Fruit fly (Drosophila melanogaster) whole organism, embryonic: ENCODE results near the gene CG34398.

Source experiments
- B-H2 ChIP-seq: fragments of 200-800 bp; sonication (Bioruptor generic); optimal IDR thresholded peaks from 2 replicates; lab custom pipeline; 2018; ENCODE audit warnings: missing biosample characterization, mild to moderate bottlenecking, missing genetic modification characterization
- Blimp-1 ChIP-seq: fragments of 200-800 bp; sonication (Bioruptor generic); optimal IDR thresholded peaks from 3 replicates; lab custom pipeline; 2018; ENCODE audit warnings: missing biosample characterization, missing genetic modification characterization, mild to moderate bottlenecking, moderate library complexity, missing genetic modification reagents
- C15 ChIP-seq: fragments of 200-800 bp; sonication (Bioruptor generic); IDR thresholded peaks from 3 replicates; pipeline ENCODE4 v1.3.6; 2022; ENCODE audit warnings: missing biosample characterization, missing genetic modification characterization
- CG10274 ChIP-seq: fragments of 200-800 bp; sonication (Bioruptor generic); optimal IDR thresholded peaks from 3 replicates; lab custom pipeline; 2017; ENCODE audit warnings: missing biosample characterization, mild to moderate bottlenecking, missing genetic modification characterization
- CG10462 ChIP-seq: fragments of 200-800 bp; sonication (Bioruptor generic); optimal IDR thresholded peaks from 2 replicates; lab custom pipeline; 2016; ENCODE audit warnings: missing biosample characterization, missing genetic modification characterization
- CG11456 ChIP-seq: fragments of 200-800 bp; sonication (Bioruptor generic); IDR thresholded peaks from 3 replicates; pipeline ENCODE4 v1.3.6; 2022; ENCODE audit warnings: missing biosample characterization, missing genetic modification characterization
- CG11560 ChIP-seq: fragments of 200-800 bp; sonication (Bioruptor generic); IDR thresholded peaks from 3 replicates; pipeline ENCODE4 v1.3.6; 2022; ENCODE audit warnings: missing biosample characterization, missing genetic modification characterization
- CG12219 ChIP-seq: fragments of 200-800 bp; sonication (Bioruptor generic); optimal IDR thresholded peaks from 3 replicates; lab custom pipeline; 2018; ENCODE audit warnings: missing biosample characterization, mild to moderate bottlenecking, missing genetic modification characterization
- CG15269 ChIP-seq: fragments of 200-800 bp; sonication (Bioruptor generic); optimal IDR thresholded peaks from 2 replicates; lab custom pipeline; 2018; ENCODE audit warnings: missing biosample characterization, mild to moderate bottlenecking, missing genetic modification characterization, moderate library complexity
- CG1602 ChIP-seq: fragments of 200-800 bp; sonication (Bioruptor generic); optimal IDR thresholded peaks from 3 replicates; lab custom pipeline; 2016; ENCODE audit warnings: missing biosample characterization, missing genetic modification characterization
- CG1647 ChIP-seq: fragments of 200-800 bp; sonication (Bioruptor generic); optimal IDR thresholded peaks from 3 replicates; lab custom pipeline; 2016; ENCODE audit warnings: missing biosample characterization, missing genetic modification characterization
- CG16815 ChIP-seq: fragments of 200-800 bp; sonication (Bioruptor generic); optimal IDR thresholded peaks from 3 replicates; lab custom pipeline; 2017; ENCODE audit warnings: missing biosample characterization, mild to moderate bottlenecking, missing genetic modification characterization
- CG18599 ChIP-seq: fragments of 200-800 bp; sonication (Bioruptor generic); optimal IDR thresholded peaks from 3 replicates; lab custom pipeline; 2017; ENCODE audit warnings: missing biosample characterization, missing genetic modification characterization, mild to moderate bottlenecking, moderate library complexity, missing genetic modification reagents
- CG2202 ChIP-seq: fragments of 200-800 bp; sonication (Bioruptor generic); optimal IDR thresholded peaks from 2 replicates; lab custom pipeline; 2018; ENCODE audit warnings: missing biosample characterization, mild to moderate bottlenecking, missing genetic modification characterization
- CG3407 ChIP-seq: fragments of 200-800 bp; sonication (Bioruptor generic); optimal IDR thresholded peaks from 2 replicates; lab custom pipeline; 2018; ENCODE audit warnings: missing biosample characterization, mild to moderate bottlenecking, missing genetic modification characterization
- CG34422 ChIP-seq: fragments of 200-800 bp; sonication (Bioruptor generic); IDR thresholded peaks from 3 replicates; pipeline ENCODE4 v1.3.6; 2022; ENCODE audit warnings: missing biosample characterization, missing genetic modification characterization
- CG3726 ChIP-seq: fragments of 200-800 bp; sonication (Bioruptor generic); IDR thresholded peaks from 3 replicates; pipeline ENCODE4, ENCODE4 v1.3.6; 2022; ENCODE audit warnings: missing biosample characterization, missing genetic modification characterization
- CG4404 ChIP-seq: fragments of 200-800 bp; sonication (Bioruptor generic); IDR thresholded peaks from 2 replicates; pipeline ENCODE4 v1.3.6; 2022; ENCODE audit warnings: missing biosample characterization, missing genetic modification characterization
- CG4854 ChIP-seq: fragments of 200-800 bp; sonication (Bioruptor generic); optimal IDR thresholded peaks from 2 replicates; lab custom pipeline; 2016; ENCODE audit warnings: missing biosample characterization, missing genetic modification characterization, inconsistent platforms
- CG7786 ChIP-seq: fragments of 200-800 bp; sonication (Bioruptor generic); optimal IDR thresholded peaks from 2 replicates; lab custom pipeline; 2016; ENCODE audit warnings: missing biosample characterization, missing genetic modification characterization
- CG8089 ChIP-seq: fragments of 200-800 bp; sonication (Bioruptor generic); optimal IDR thresholded peaks from 3 replicates; lab custom pipeline; 2016; ENCODE audit warnings: missing biosample characterization, missing genetic modification characterization
- CG8290 ChIP-seq, 3 experiments: fragments of 200-800 bp; sonication (Bioruptor generic); optimal IDR thresholded peaks; 2 replicates each; lab custom pipeline; 2016 to 2019; ENCODE audit warnings: missing biosample characterization in 3 of 3, missing genetic modification characterization in 3 of 3, mild to moderate bottlenecking in 2 of 3, moderate library complexity in 1 of 3
- CrebB ChIP-seq: fragments of 200-800 bp; sonication (Bioruptor generic); optimal IDR thresholded peaks from 3 replicates; lab custom pipeline; 2018; ENCODE audit warnings: missing biosample characterization, mild to moderate bottlenecking, missing genetic modification characterization
- Doc3 ChIP-seq: fragments of 200-800 bp; sonication (Bioruptor generic); IDR thresholded peaks from 3 replicates; pipeline ENCODE4 v1.3.6; 2022; ENCODE audit warnings: missing biosample characterization, missing genetic modification characterization; ENCODE audit not compliant: partially characterized antibody
- Eip74EF ChIP-seq, 2 experiments: fragments of 200-800 bp in 1 of 2; fragments of >200 bp in 1 of 2; sonication (Bioruptor generic) in 1 of 2; optimal IDR thresholded peaks; 2 replicates each; lab custom pipeline; 2017 to 2019; ENCODE audit warnings: missing biosample characterization in 2 of 2, missing genetic modification characterization in 2 of 2, mild to moderate bottlenecking in 1 of 2, moderate library complexity in 1 of 2
- Fer1 ChIP-seq: fragments of 200-800 bp; sonication (Bioruptor generic); optimal IDR thresholded peaks from 2 replicates; lab custom pipeline; 2017; ENCODE audit warnings: missing biosample characterization, mild to moderate bottlenecking, missing genetic modification characterization
- H15 ChIP-seq: fragments of 200-800 bp; sonication (Bioruptor generic); IDR thresholded peaks from 3 replicates; pipeline ENCODE4 v1.3.6; 2022; ENCODE audit warnings: missing biosample characterization, missing genetic modification characterization
- HLH3B ChIP-seq: fragments of 200-800 bp; sonication (Bioruptor generic); IDR thresholded peaks from 2 replicates; pipeline ENCODE4 v1.3.6; 2022; ENCODE audit warnings: missing biosample characterization, missing genetic modification characterization
- Neu2 ChIP-seq: fragments of 200-800 bp; sonication (Bioruptor generic); optimal IDR thresholded peaks from 3 replicates; lab custom pipeline; 2016; ENCODE audit warnings: missing biosample characterization, missing genetic modification characterization, borderline replicate concordance
- NfI ChIP-seq: fragments of 200-800 bp; sonication (Bioruptor generic); optimal IDR thresholded peaks from 3 replicates; lab custom pipeline; 2018; ENCODE audit warnings: missing biosample characterization, mild to moderate bottlenecking, missing genetic modification characterization, moderate library complexity
- Opbp ChIP-seq: fragments of 200-800 bp; sonication (Bioruptor generic); IDR thresholded peaks from 3 replicates; pipeline ENCODE4 v1.3.6; 2022; ENCODE audit warnings: missing biosample characterization, missing genetic modification characterization; ENCODE audit not compliant: partially characterized antibody
- bigmax ChIP-seq: fragments of 200-800 bp; sonication (Bioruptor generic); optimal IDR thresholded peaks from 2 replicates; lab custom pipeline; 2018; ENCODE audit warnings: missing biosample characterization, mild to moderate bottlenecking, missing genetic modification characterization
- chif ChIP-seq, 2 experiments: fragments of 200-800 bp; sonication (Bioruptor generic); optimal IDR thresholded peaks; 3 replicates each; lab custom pipeline; 2016; ENCODE audit warnings: missing biosample characterization in 2 of 2, missing genetic modification characterization in 2 of 2
- dati ChIP-seq: fragments of 200-800 bp; sonication (Bioruptor generic); IDR thresholded peaks from 2 replicates; pipeline ENCODE4 v1.3.6; 2022; ENCODE audit warnings: missing biosample characterization, missing genetic modification characterization
- dimm ChIP-seq: fragments of 200-800 bp; sonication (Bioruptor generic); IDR thresholded peaks from 2 replicates; pipeline ENCODE4 v1.3.6; 2022; ENCODE audit warnings: missing biosample characterization, missing genetic modification characterization
- gcm ChIP-seq: fragments of 200-800 bp; sonication (Bioruptor generic); optimal IDR thresholded peaks from 2 replicates; lab custom pipeline; 2019; ENCODE audit warnings: missing biosample characterization, mild to moderate bottlenecking, missing genetic modification characterization, moderate library complexity
- h ChIP-seq: fragments of >200 bp; optimal IDR thresholded peaks from 2 replicates; lab custom pipeline; 2017
- ind ChIP-seq: fragments of 200-800 bp; sonication (Bioruptor generic); optimal IDR thresholded peaks from 3 replicates; lab custom pipeline; 2016; ENCODE audit warnings: missing biosample characterization, missing genetic modification characterization
- kay ChIP-seq: fragments of 200-800 bp; sonication (Bioruptor generic); optimal IDR thresholded peaks from 2 replicates; lab custom pipeline; 2016; ENCODE audit warnings: missing biosample characterization, missing genetic modification characterization
- nerfin-1 ChIP-seq: fragments of 200-800 bp; sonication (Bioruptor generic); optimal IDR thresholded peaks from 3 replicates; lab custom pipeline; 2019; ENCODE audit warnings: missing biosample characterization, mild to moderate bottlenecking, missing genetic modification characterization, moderate library complexity
- pita ChIP-seq: fragments of 200-800 bp; sonication (Bioruptor generic); optimal IDR thresholded peaks from 2 replicates; lab custom pipeline; 2017; ENCODE audit warnings: missing biosample characterization, mild to moderate bottlenecking, missing genetic modification characterization
- scrt ChIP-seq: fragments of 200-800 bp; sonication (Bioruptor generic); optimal IDR thresholded peaks from 2 replicates; lab custom pipeline; 2018; ENCODE audit warnings: missing biosample characterization, mild to moderate bottlenecking, missing genetic modification characterization, moderate library complexity
- sim ChIP-seq: fragments of 200-800 bp; sonication (Bioruptor generic); IDR thresholded peaks from 2 replicates; pipeline ENCODE4 v1.3.6; 2022; ENCODE audit warnings: missing biosample characterization, missing genetic modification characterization
- sna ChIP-seq: fragments of 200-800 bp; sonication (Bioruptor generic); IDR thresholded peaks from 2 replicates; pipeline ENCODE4 v1.3.6; 2022; ENCODE audit warnings: missing biosample characterization, missing genetic modification characterization; ENCODE audit not compliant: partially characterized antibody
- tgo ChIP-seq: fragments of 200-800 bp; sonication (Bioruptor generic); IDR thresholded peaks from 3 replicates; pipeline ENCODE4 v1.3.6; 2022; ENCODE audit warnings: missing biosample characterization, missing genetic modification characterization
- tna ChIP-seq: fragments of 200-800 bp; sonication (Bioruptor generic); IDR thresholded peaks from 2 replicates; pipeline ENCODE4 v1.3.6; 2022; ENCODE audit warnings: missing biosample characterization, missing genetic modification characterization; ENCODE audit not compliant: partially characterized antibody
- zen ChIP-seq: fragments of 200-800 bp; sonication (Bioruptor generic); optimal IDR thresholded peaks from 3 replicates; lab custom pipeline; 2018; ENCODE audit warnings: missing biosample characterization, mild to moderate bottlenecking, missing genetic modification characterization, moderate library complexity
- zfh1 ChIP-seq: fragments of 200-800 bp; sonication (Bioruptor generic); IDR thresholded peaks from 3 replicates; pipeline ENCODE4 v1.3.6; 2022; ENCODE audit warnings: missing biosample characterization, missing genetic modification characterization
- zfh2 ChIP-seq: fragments of 200-800 bp; sonication (Bioruptor generic); optimal IDR thresholded peaks from 2 replicates; lab custom pipeline; 2016; ENCODE audit warnings: missing biosample characterization, missing genetic modification characterization

Gene CG34398

DNA sequence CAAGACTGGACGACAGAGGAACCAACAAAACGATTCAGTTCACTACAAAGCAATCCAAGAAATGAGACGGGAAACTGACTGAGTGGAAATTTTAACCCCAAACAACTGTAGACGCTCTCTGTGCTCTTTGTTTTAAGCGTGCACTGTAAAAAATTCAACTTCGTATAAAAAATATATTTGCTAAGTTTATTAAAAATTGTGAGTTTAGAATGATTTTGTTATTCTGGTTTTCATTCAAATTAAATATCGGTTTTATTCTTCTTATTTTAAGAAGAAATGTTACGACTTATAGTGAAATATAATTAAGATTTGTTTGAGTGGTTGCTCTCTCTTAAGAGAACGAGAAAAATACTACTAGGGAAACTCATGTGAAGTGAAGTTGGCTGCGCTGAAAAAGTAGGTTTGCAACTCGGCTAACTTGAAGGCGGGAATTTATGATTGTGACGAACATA, 59.5 kb downstream of the CG34398 start (continued):
- TF ChIP-seq dati (peak; percentile 92), CG12219 (GFP tag; lab: Kevin White, UChicago) (peak; percentile 93), CG15269 (peak; percentile 90), tgo (peak; percentile 98), zen (peak; percentile 93), zfh1 (GFP tag; lab: Robert Waterston, UW) (peak; percentile 98), B-H2 (GFP tag; lab: Kevin White, UChicago) (peak; percentile 84), sim (GFP tag; lab: Robert Waterston, UW) (peak; percentile 97), gcm (peak; percentile 94), dimm (GFP tag; lab: Robert Waterston, UW) (peak; percentile 97), HLH3B (peak; percentile 99), H15 (GFP tag; lab: Robert Waterston, UW) (peak; percentile 98), pita (GFP tag; lab: Kevin White, UChicago) (peak; percentile 66), CG1602 (peak; percentile 94), CG3726 (GFP tag; lab: Robert Waterston, UW) (peak; percentile 96), bigmax (GFP tag; lab: Kevin White, UChicago) (peak; percentile 42), CG8089 (GFP tag; lab: Kevin White, UChicago) (peak; percentile 85), Fer1 (GFP tag; lab: Kevin White, UChicago) (peak; percentile 87), CG8290 (GFP tag; optimal IDR thresholded peaks at IDR 0.05; lab: Kevin White, UChicago) (peak; percentile 97), CG8290 (tag; optimal IDR thresholded peaks at IDR 0.05; lab: Kevin White, UChicago) (peak; percentile 74 to 89), kay (peak; percentile 92), Eip74EF (GFP tag; optimal IDR thresholded peaks at IDR 0.05; lab: Kevin White, UChicago) (peak in 1 of 2 experiments; percentile 91), CG2202 (tag; lab: Kevin White, UChicago) (peak; percentile 90), CG11560 (tag; lab: Robert Waterston, UW) (peak; percentile 86; the same call in 2 of the 3 replicates), ind (GFP tag; lab: Kevin White, UChicago) (peak; percentile 91), tna (GFP tag; lab: Robert Waterston, UW) (no peak; the same call in 1 of the 2 replicates), Doc3 (GFP tag; lab: Robert Waterston, UW) (no peak), CG34422 (GFP tag; lab: Robert Waterston, UW) (peak; percentile 99), Neu2 (GFP tag; lab: Kevin White, UChicago) (peak; percentile 35), Blimp-1 (GFP tag; lab: Kevin White, UChicago) (peak; percentile 93), CrebB (tag; lab: Kevin White, UChicago) (peak; percentile 85), scrt (GFP tag; lab: Kevin White, UChicago) (peak; percentile 83), CG1647 (GFP tag; lab: Kevin White, UChicago) (peak; percentile 77), CG7786 (peak; percentile 89), CG10462 (GFP tag; lab: Kevin White, UChicago) (peak; percentile 97), zfh2 (GFP tag; lab: Kevin White, UChicago) (peak; percentile 79), sna (GFP tag; lab: Robert Waterston, UW) (peak; percentile 18; the same call in 1 of the 2 replicates), nerfin-1 (peak; percentile 86), CG10274 (GFP tag; lab: Kevin White, UChicago) (peak; percentile 44), CG11456 (no peak; the same call in none of the 3 replicates), NfI (GFP tag; lab: Kevin White, UChicago) (peak; percentile 93), h (lab: Kevin White, UChicago) (no peak), Opbp (GFP tag; lab: Robert Waterston, UW) (peak; percentile 100), chif (GFP tag; optimal IDR thresholded peaks at IDR 0.05; lab: Kevin White, UChicago) (peak; percentile 90 to 94), CG4404 (GFP tag; lab: Robert Waterston, UW) (peak; percentile 94), CG4854 (peak; percentile 84), C15 (GFP tag; lab: Robert Waterston, UW) (peak; percentile 91), CG16815 (GFP tag; lab: Kevin White, UChicago) (peak; percentile 94), CG3407 (peak; percentile 87), CG18599 (GFP tag; lab: Kevin White, UChicago) (peak; percentile 95)
